2 worm cellular contexts compared by ENCODE assay signal in the genomic region with DNA sequence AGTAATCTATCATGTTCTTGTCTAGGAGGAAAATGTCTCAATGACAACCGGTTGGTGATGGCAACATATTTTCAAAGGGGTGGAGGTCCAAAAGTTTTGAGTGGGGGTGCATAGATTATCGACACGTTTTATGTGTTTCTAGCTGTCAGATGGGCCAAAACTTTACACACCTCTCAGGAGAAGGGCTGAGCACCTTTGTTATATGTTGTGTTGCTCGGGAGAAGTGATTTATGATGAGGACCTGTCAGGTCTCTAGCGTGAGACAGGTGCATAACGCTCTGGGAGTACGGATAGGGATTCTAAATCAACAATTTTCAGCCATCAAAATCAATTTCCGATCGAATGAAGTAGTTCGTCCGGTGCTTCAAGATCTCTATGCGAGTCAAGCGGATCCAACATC.
TF ChIP-seq lines count a peak whose summit lies in the region.

No protein-coding gene starts in this region.

TF ChIP-seq in whole organism, late embryonic, 69 proteins besides CTCF, POLR2A, EP300 and RAD21:
- TF ChIP-seq fax-1 (tag; optimal IDR thresholded peaks at IDR 0.05; lab: Kevin White, UChicago): no peak
- peak; percentile 57 for TF ChIP-seq unc-55 (GFP tag; optimal IDR thresholded peaks at IDR 0.05; lab: Kevin White, UChicago)

TF ChIP-seq in whole organism, mixed stage, embryonic, 35 proteins besides CTCF, POLR2A, EP300 and RAD21:
- TF ChIP-seq cnd-1 (tag; optimal IDR thresholded peaks at IDR 0.05; lab: Kevin White, UChicago): peak; percentile 1
- TF ChIP-seq elt-3 (tag; optimal IDR thresholded peaks at IDR 0.05; lab: Kevin White, UChicago): no peak
- TF ChIP-seq hlh-1 (tag; optimal IDR thresholded peaks at IDR 0.05; lab: Kevin White, UChicago): peak; percentile 65
- no peak for TF ChIP-seq nhr-12 (tag; optimal IDR thresholded peaks at IDR 0.05; lab: Kevin White, UChicago)
- TF ChIP-seq lsy-2 (tag; optimal IDR thresholded peaks at IDR 0.05; lab: Kevin White, UChicago): no peak
- peak; percentile 86 for TF ChIP-seq unc-62 (GFP tag; optimal IDR thresholded peaks at IDR 0.05; lab: Kevin White, UChicago)
- peak; percentile 69 for TF ChIP-seq mab-5 (tag; optimal IDR thresholded peaks at IDR 0.05; lab: Kevin White, UChicago)
TF ChIP-seq in whole organism, mixed stage, embryonic: peak in this region for 4.
